Fruit fly (Drosophila melanogaster) whole organism, embryonic: ENCODE measurements around the gene Nep5.

Source experiments
- Blimp-1 ChIP-seq: fragments of 200-800 bp; sonication (Bioruptor generic); optimal IDR thresholded peaks from 3 replicates; lab custom pipeline; 2018; ENCODE audit warnings: missing biosample characterization, missing genetic modification characterization, mild to moderate bottlenecking, moderate library complexity, missing genetic modification reagents
- BtbVII ChIP-seq: fragments of 200-800 bp; sonication (Bioruptor generic); optimal IDR thresholded peaks from 3 replicates; lab custom pipeline; 2017; ENCODE audit warnings: missing biosample characterization, mild to moderate bottlenecking, missing genetic modification characterization
- C15 ChIP-seq: fragments of 200-800 bp; sonication (Bioruptor generic); IDR thresholded peaks from 3 replicates; pipeline ENCODE4 v1.3.6; 2022; ENCODE audit warnings: missing biosample characterization, missing genetic modification characterization
- CG10654 ChIP-seq: fragments of 200-800 bp; sonication (Bioruptor generic); optimal IDR thresholded peaks from 2 replicates; lab custom pipeline; 2016; ENCODE audit warnings: missing biosample characterization, missing genetic modification characterization
- CG11093 ChIP-seq: fragments of 200-800 bp; sonication (Bioruptor generic); IDR thresholded peaks from 3 replicates; pipeline ENCODE4 v1.3.6; 2022; ENCODE audit warnings: missing biosample characterization, missing genetic modification characterization
- CG11247 ChIP-seq: fragments of 200-800 bp; sonication (Bioruptor generic); IDR thresholded peaks from 2 replicates; pipeline ENCODE4 v1.3.6; 2022; ENCODE audit warnings: missing biosample characterization, missing genetic modification characterization
- CG11696 ChIP-seq: fragments of 200-800 bp; sonication (Bioruptor generic); IDR thresholded peaks from 2 replicates; pipeline ENCODE4 v1.3.6; 2022; ENCODE audit warnings: missing biosample characterization, missing genetic modification characterization
- CG12071 ChIP-seq: fragments of 200-800 bp; sonication (Bioruptor generic); optimal IDR thresholded peaks from 3 replicates; lab custom pipeline; 2018; ENCODE audit warnings: missing biosample characterization, mild to moderate bottlenecking, missing genetic modification characterization
- CG14965 ChIP-seq: fragments of 200-800 bp; sonication (Bioruptor generic); optimal IDR thresholded peaks from 2 replicates; lab custom pipeline; 2016; ENCODE audit warnings: missing biosample characterization, missing genetic modification characterization, borderline replicate concordance
- CG15479 ChIP-seq: fragments of 200-800 bp; sonication (Bioruptor generic); optimal IDR thresholded peaks from 3 replicates; lab custom pipeline; 2019; ENCODE audit warnings: missing biosample characterization, mild to moderate bottlenecking, missing genetic modification characterization, moderate library complexity
- CG15601 ChIP-seq: fragments of 200-800 bp; sonication (Bioruptor generic); optimal IDR thresholded peaks from 3 replicates; lab custom pipeline; 2019; ENCODE audit warnings: missing biosample characterization, mild to moderate bottlenecking, missing genetic modification characterization, moderate library complexity
- CG17568 ChIP-seq: fragments of 200-800 bp; sonication (Bioruptor generic); optimal IDR thresholded peaks from 2 replicates; lab custom pipeline; 2018; ENCODE audit warnings: missing biosample characterization, mild to moderate bottlenecking, missing genetic modification characterization, moderate library complexity
- CG1792 ChIP-seq: fragments of 200-800 bp; sonication (Bioruptor generic); optimal IDR thresholded peaks from 2 replicates; lab custom pipeline; 2016; ENCODE audit warnings: missing biosample characterization, missing genetic modification characterization
- CG18262 ChIP-seq: fragments of 200-800 bp; optimal IDR thresholded peaks from 3 replicates; lab custom pipeline; 2019; ENCODE audit warnings: missing biosample characterization, mild to moderate bottlenecking, missing genetic modification characterization, moderate library complexity
- CG18476 ChIP-seq: fragments of 200-800 bp; sonication (Bioruptor generic); optimal IDR thresholded peaks from 2 replicates; lab custom pipeline; 2016; ENCODE audit warnings: missing biosample characterization, mild to moderate bottlenecking, missing genetic modification characterization
- CG2116 ChIP-seq: fragments of 200-800 bp; sonication (Bioruptor generic); optimal IDR thresholded peaks from 3 replicates; lab custom pipeline; 2018; ENCODE audit warnings: missing biosample characterization, mild to moderate bottlenecking, missing genetic modification characterization
- CG2129 ChIP-seq: fragments of 200-800 bp; sonication (Bioruptor generic); IDR thresholded peaks from 2 replicates; pipeline ENCODE4 v1.3.6; 2022; ENCODE audit warnings: missing biosample characterization, missing genetic modification characterization; ENCODE audit not compliant: partially characterized antibody
- CG3838 ChIP-seq: fragments of 200-800 bp; sonication (Bioruptor generic); optimal IDR thresholded peaks from 3 replicates; lab custom pipeline; 2016; ENCODE audit warnings: missing biosample characterization, missing genetic modification characterization
- CG8924 ChIP-seq: fragments of 200-800 bp; optimal IDR thresholded peaks from 3 replicates; lab custom pipeline; 2019; ENCODE audit warnings: missing biosample characterization, mild to moderate bottlenecking, missing genetic modification characterization, moderate library complexity
- CkIIα-i1 ChIP-seq: fragments of 200-800 bp; sonication (Bioruptor generic); IDR thresholded peaks from 2 replicates; pipeline ENCODE4 v1.3.6; 2022; ENCODE audit warnings: missing biosample characterization, missing genetic modification characterization
- E2f2 ChIP-seq: fragments of 200-800 bp; sonication (Bioruptor generic); IDR thresholded peaks from 2 replicates; pipeline ENCODE4 v1.3.6; 2022; ENCODE audit warnings: missing biosample characterization, missing genetic modification characterization
- Gug ChIP-seq: fragments of 200-800 bp; sonication (Bioruptor generic); IDR thresholded peaks from 4 replicates; pipeline ENCODE4 v1.3.6; 2022; ENCODE audit warnings: missing biosample characterization, missing genetic modification characterization
- Hey ChIP-seq: fragments of 200-800 bp; sonication (Bioruptor generic); optimal IDR thresholded peaks from 3 replicates; lab custom pipeline; 2018; ENCODE audit warnings: missing biosample characterization, mild to moderate bottlenecking, missing genetic modification characterization
- MBD-R2 ChIP-seq: fragments of 200-800 bp; sonication (Bioruptor generic); IDR thresholded peaks from 2 replicates; pipeline ENCODE4 v1.3.6; 2022; ENCODE audit warnings: missing biosample characterization, missing genetic modification characterization
- MTF-1 ChIP-seq: fragments of 200-800 bp; sonication (Bioruptor generic); optimal IDR thresholded peaks from 2 replicates; lab custom pipeline; 2018; ENCODE audit warnings: missing biosample characterization, mild to moderate bottlenecking, missing genetic modification characterization, borderline replicate concordance
- Myb ChIP-seq: fragments of 200-800 bp; sonication (Bioruptor generic); optimal IDR thresholded peaks from 2 replicates; lab custom pipeline; 2016; ENCODE audit warnings: missing biosample characterization, missing genetic modification characterization
- Nf-YB ChIP-seq: fragments of 200-800 bp; sonication (Bioruptor generic); optimal IDR thresholded peaks from 3 replicates; lab custom pipeline; 2019; ENCODE audit warnings: missing biosample characterization, mild to moderate bottlenecking, missing genetic modification characterization, moderate library complexity
- Sin3A ChIP-seq: fragments of >200 bp; optimal IDR thresholded peaks from 2 replicates; lab custom pipeline; 2018
- Sry-δ ChIP-seq: fragments of 200-800 bp; sonication (Bioruptor generic); optimal IDR thresholded peaks from 2 replicates; lab custom pipeline; 2016; ENCODE audit warnings: missing biosample characterization, missing genetic modification characterization
- Taf1 ChIP-seq: fragments of 200-800 bp; sonication (Bioruptor generic); IDR thresholded peaks from 2 replicates; pipeline ENCODE4 v1.3.6; 2022; ENCODE audit warnings: missing biosample characterization, missing genetic modification characterization
- Xrp1 ChIP-seq: fragments of 200-800 bp; sonication (Bioruptor generic); IDR thresholded peaks from 2 replicates; pipeline ENCODE4 v1.3.6; 2022; ENCODE audit warnings: missing biosample characterization, missing genetic modification characterization
- al ChIP-seq: fragments of 200-800 bp; sonication (Bioruptor generic); IDR thresholded peaks from 2 replicates; pipeline ENCODE4 v1.3.6; 2022; ENCODE audit warnings: missing biosample characterization, missing genetic modification characterization
- ash1 ChIP-seq: fragments of 200-800 bp; sonication (Bioruptor generic); optimal IDR thresholded peaks from 2 replicates; lab custom pipeline; 2018; ENCODE audit warnings: missing biosample characterization, mild to moderate bottlenecking, missing genetic modification characterization
- az2 ChIP-seq: fragments of 200-800 bp; sonication (Bioruptor generic); optimal IDR thresholded peaks from 3 replicates; lab custom pipeline; 2016; ENCODE audit warnings: missing biosample characterization, missing genetic modification characterization
- bigmax ChIP-seq: fragments of 200-800 bp; sonication (Bioruptor generic); optimal IDR thresholded peaks from 2 replicates; lab custom pipeline; 2018; ENCODE audit warnings: missing biosample characterization, mild to moderate bottlenecking, missing genetic modification characterization
- bowl ChIP-seq: fragments of 200-800 bp; sonication (Bioruptor generic); IDR thresholded peaks from 2 replicates; pipeline ENCODE4 v1.3.6; 2022; ENCODE audit warnings: missing biosample characterization, missing genetic modification characterization
- btn ChIP-seq: fragments of 200-800 bp; sonication (Bioruptor generic); optimal IDR thresholded peaks from 2 replicates; lab custom pipeline; 2016; ENCODE audit warnings: missing biosample characterization, missing genetic modification characterization
- emc ChIP-seq: fragments of 200-800 bp; sonication (Bioruptor generic); optimal IDR thresholded peaks from 2 replicates; lab custom pipeline; 2016; ENCODE audit warnings: missing biosample characterization, missing genetic modification characterization
- ems ChIP-seq: fragments of 200-800 bp; sonication (Bioruptor generic); optimal IDR thresholded peaks from 3 replicates; lab custom pipeline; 2016; ENCODE audit warnings: missing biosample characterization, missing genetic modification characterization
- gfzf ChIP-seq: fragments of 200-800 bp; sonication (Bioruptor generic); optimal IDR thresholded peaks from 2 replicates; lab custom pipeline; 2016; ENCODE audit warnings: missing biosample characterization, mild to moderate bottlenecking, missing genetic modification characterization, moderate library complexity
- gt ChIP-seq: fragments of 200-800 bp; sonication (Bioruptor generic); IDR thresholded peaks from 2 replicates; pipeline ENCODE4 v1.3.6; 2022; ENCODE audit warnings: missing biosample characterization, missing genetic modification characterization
- hbn ChIP-seq: fragments of 200-800 bp; sonication (Bioruptor generic); IDR thresholded peaks from 2 replicates; pipeline ENCODE4 v1.3.6; 2022; ENCODE audit warnings: missing biosample characterization, missing genetic modification characterization; ENCODE audit not compliant: partially characterized antibody
- jumu ChIP-seq: fragments of 200-800 bp; sonication (Bioruptor generic); optimal IDR thresholded peaks from 3 replicates; lab custom pipeline; 2016; ENCODE audit warnings: missing biosample characterization, missing genetic modification characterization
- lilli ChIP-seq: fragments of 200-800 bp; sonication (Bioruptor generic); optimal IDR thresholded peaks from 3 replicates; lab custom pipeline; 2016; ENCODE audit warnings: missing biosample characterization, missing genetic modification characterization
- pros ChIP-seq: fragments of 200-800 bp; sonication (Bioruptor generic); optimal IDR thresholded peaks from 3 replicates; lab custom pipeline; 2019; ENCODE audit warnings: missing biosample characterization, mild to moderate bottlenecking, missing genetic modification characterization, moderate library complexity
- psq ChIP-seq: fragments of 200-800 bp; sonication (Bioruptor generic); optimal IDR thresholded peaks from 2 replicates; lab custom pipeline; 2017; ENCODE audit warnings: missing biosample characterization, missing genetic modification characterization
- tin ChIP-seq: fragments of 200-800 bp; sonication (Bioruptor generic); optimal IDR thresholded peaks from 3 replicates; lab custom pipeline; 2016; ENCODE audit warnings: missing biosample characterization, missing genetic modification characterization
- tio ChIP-seq: fragments of 200-800 bp; sonication (Bioruptor generic); optimal IDR thresholded peaks from 2 replicates; lab custom pipeline; 2017; ENCODE audit warnings: missing biosample characterization, missing genetic modification characterization, inconsistent platforms
- tup ChIP-seq: fragments of 200-800 bp; sonication (Bioruptor generic); optimal IDR thresholded peaks from 2 replicates; lab custom pipeline; 2016; ENCODE audit warnings: missing biosample characterization, mild to moderate bottlenecking, missing genetic modification characterization, moderate library complexity
- vvl ChIP-seq: fragments of 200-800 bp; sonication (Bioruptor generic); IDR thresholded peaks from 2 replicates; pipeline ENCODE4 v1.3.6; 2022; ENCODE audit warnings: missing biosample characterization, missing genetic modification characterization

Nep5 gene

DNA sequence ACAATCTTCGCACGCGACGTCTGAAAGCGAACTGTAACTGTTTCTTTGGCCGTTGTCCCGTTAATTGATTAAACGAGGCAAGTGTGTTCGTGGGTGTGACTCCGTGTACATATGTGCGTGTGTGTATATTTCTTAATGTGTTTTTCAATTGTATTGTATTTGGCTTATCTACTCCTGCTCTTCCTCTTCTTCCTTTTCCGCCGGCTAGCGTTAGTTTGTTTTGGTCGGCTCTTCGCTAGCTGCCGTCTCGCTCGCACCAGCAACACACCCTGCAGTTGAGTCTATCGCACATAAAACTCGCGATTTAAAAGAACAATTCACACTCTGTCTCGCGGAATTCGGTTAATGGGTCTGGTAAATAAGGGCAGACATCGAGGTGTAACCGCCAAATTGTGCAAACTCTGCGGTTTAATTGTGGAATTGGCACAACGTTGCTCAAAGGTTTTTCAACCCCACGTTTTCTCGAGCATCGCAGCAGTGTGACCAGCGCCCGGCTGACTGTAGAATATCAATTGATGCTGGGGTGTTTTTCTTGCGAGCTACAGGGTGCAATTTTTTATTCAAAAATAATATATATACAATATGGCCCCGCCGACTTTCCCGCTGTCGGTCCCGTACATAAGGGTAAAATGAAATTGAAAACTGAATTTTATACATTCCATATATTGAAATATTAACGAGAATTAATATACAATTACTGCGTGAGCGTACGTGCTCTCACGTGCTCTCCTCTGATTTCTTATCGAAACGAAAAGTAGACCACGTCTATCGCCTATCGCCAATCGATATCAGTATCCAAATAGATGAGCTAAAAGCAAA, 48.0 kb upstream of the Nep5 start, which contains the start of the genes gb and CG5815 (continued):
- TF ChIP-seq bowl (GFP tag; lab: Robert Waterston, UW), result peak; percentile 73
- peak; percentile 93 for TF ChIP-seq al (GFP tag; lab: Robert Waterston, UW)
- peak; percentile 69 for TF ChIP-seq gfzf (GFP tag; lab: Kevin White, UChicago)
- peak; percentile 73 for TF ChIP-seq Nf-YB
- TF ChIP-seq CkIIα-i1 (GFP tag; lab: Robert Waterston, UW), result no peak
- no peak for TF ChIP-seq CG12071 (GFP tag; lab: Kevin White, UChicago)
- TF ChIP-seq CG14965 (GFP tag; lab: Kevin White, UChicago), result no peak
- TF ChIP-seq CG11696 (GFP tag; lab: Robert Waterston, UW), result peak; percentile 77
- peak; percentile 38 for TF ChIP-seq Hey (tag; lab: Kevin White, UChicago)
- TF ChIP-seq CG1792 (GFP tag; lab: Kevin White, UChicago), result peak; percentile 17
- TF ChIP-seq CG3838, result peak; percentile 77
- TF ChIP-seq CG18262 (tag; lab: Kevin White, UChicago), result peak; percentile 87
- TF ChIP-seq gt (GFP tag; lab: Robert Waterston, UW), result 0 out of 2 replicates have a peak, but pooled peaks have one; percentile 38
- TF ChIP-seq Sin3A (lab: Kevin White, UChicago), result peak; percentile 82
- TF ChIP-seq CG11247 (GFP tag; lab: Robert Waterston, UW), result peak; percentile 89
- TF ChIP-seq Myb (GFP tag; lab: Kevin White, UChicago), result peak; percentile 51
- no peak for TF ChIP-seq CG17568
- TF ChIP-seq tup, result peak; percentile 84
- TF ChIP-seq MBD-R2, result peak; percentile 89
- TF ChIP-seq CG2129, result peak; percentile 96
- peak; percentile 95 for TF ChIP-seq tin
- peak; percentile 91 for TF ChIP-seq CG8924 (tag; lab: Kevin White, UChicago)
- TF ChIP-seq MTF-1 (GFP tag; lab: Kevin White, UChicago), result peak; percentile 75
- peak; percentile 96 for TF ChIP-seq psq (GFP tag; lab: Kevin White, UChicago)
- peak; percentile 75; the same call in 2 of the 3 replicates for TF ChIP-seq C15 (GFP tag; lab: Robert Waterston, UW)
- peak; percentile 91 for TF ChIP-seq Gug (GFP tag; lab: Robert Waterston, UW)
- TF ChIP-seq pros (GFP tag; lab: Kevin White, UChicago), result no peak
- peak; percentile 61 for TF ChIP-seq jumu (GFP tag; lab: Kevin White, UChicago)
- TF ChIP-seq BtbVII (GFP tag; lab: Kevin White, UChicago), result peak; percentile 83
- TF ChIP-seq btn (GFP tag; lab: Kevin White, UChicago), result peak; percentile 26
- peak; percentile 93 for TF ChIP-seq vvl (GFP tag; lab: Robert Waterston, UW)
- peak; percentile 86 for TF ChIP-seq CG10654 (GFP tag; lab: Kevin White, UChicago)
- TF ChIP-seq E2f2, result peak; percentile 77
- peak; percentile 82 for TF ChIP-seq Taf1 (GFP tag; lab: Robert Waterston, UW)
- peak; percentile 65 for TF ChIP-seq emc
- peak; percentile 91 for TF ChIP-seq CG18476 (GFP tag; lab: Kevin White, UChicago)
- peak; percentile 92 for TF ChIP-seq CG2116 (GFP tag; lab: Kevin White, UChicago)
- peak; percentile 94 for TF ChIP-seq hbn (GFP tag; lab: Robert Waterston, UW)
- TF ChIP-seq Sry-δ (GFP tag; lab: Kevin White, UChicago), result peak; percentile 72
- TF ChIP-seq lilli, result peak; percentile 96
- TF ChIP-seq az2 (GFP tag; lab: Kevin White, UChicago), result peak; percentile 92
- no peak for TF ChIP-seq ash1
- TF ChIP-seq CG11093 (GFP tag; lab: Robert Waterston, UW), result peak; percentile 73
- TF ChIP-seq tio (GFP tag; lab: Kevin White, UChicago), result peak; percentile 88
- peak; percentile 88 for TF ChIP-seq CG15479 (GFP tag; lab: Kevin White, UChicago)
- TF ChIP-seq Xrp1 (GFP tag; lab: Robert Waterston, UW), result peak; percentile 95
- peak; percentile 87 for TF ChIP-seq ems (GFP tag; lab: Kevin White, UChicago)
- TF ChIP-seq Blimp-1 (GFP tag; lab: Kevin White, UChicago), result peak; percentile 83
- peak; percentile 79 for TF ChIP-seq CG15601 (tag; lab: Kevin White, UChicago)
- no peak for TF ChIP-seq bigmax (GFP tag; lab: Kevin White, UChicago)
